Fruit fly (Drosophila melanogaster): ENCODE measurements around the gene PH4alphaSG1.

Gene PH4alphaSG1

dm6 chr3R:30550044-30550443 lies 44.6 kb upstream of the PH4alphaSG1 start (continued):
- no peak for TF ChIP-seq dmrt11E (tag; optimal IDR thresholded peaks at IDR 0.05)
- TF ChIP-seq luna (GFP tag; optimal IDR thresholded peaks at IDR 0.05), result no peak
- no peak for TF ChIP-seq h (optimal IDR thresholded peaks at IDR 0.05)
- TF ChIP-seq CG10147 (GFP tag; optimal IDR thresholded peaks at IDR 0.05), result peak; percentile 4
- TF ChIP-seq CG1603 (tag; optimal IDR thresholded peaks at IDR 0.05), result peak; percentile 25
- no peak for TF ChIP-seq dimm (GFP tag; IDR thresholded peaks at IDR 0.05)
- no peak for TF ChIP-seq wek (GFP tag; optimal IDR thresholded peaks at IDR 0.05)
- TF ChIP-seq kah (GFP tag; optimal IDR thresholded peaks at IDR 0.05), result no peak
- no peak for TF ChIP-seq insv (GFP tag; optimal IDR thresholded peaks at IDR 0.05)
- no peak for TF ChIP-seq Aef1 (GFP tag; IDR thresholded peaks at IDR 0.05)
- peak; percentile 56; the same call in 1 of the 2 replicates for TF ChIP-seq slbo (GFP tag; IDR thresholded peaks at IDR 0.05)
- TF ChIP-seq gem (tag; optimal IDR thresholded peaks at IDR 0.05), result peak; percentile 38
- no peak for TF ChIP-seq CG16779 (GFP tag; IDR thresholded peaks at IDR 0.05)
- TF ChIP-seq CG15269 (tag; optimal IDR thresholded peaks at IDR 0.05), result peak; percentile 21
- TF ChIP-seq esg (GFP tag; conservative IDR thresholded peaks at IDR 0.05), result no peak
- TF ChIP-seq CG2129 (GFP tag; IDR thresholded peaks at IDR 0.05; ENCODE audit: partially characterized antibody), result no peak
- no peak for TF ChIP-seq Asciz (GFP tag; optimal IDR thresholded peaks at IDR 0.05)
- no peak for TF ChIP-seq CG8765 (GFP tag; IDR thresholded peaks at IDR 0.05)
- peak; percentile 50 for TF ChIP-seq CG12769 (tag; optimal IDR thresholded peaks at IDR 0.05)
- no peak for TF ChIP-seq CG14050 (GFP tag; IDR thresholded peaks at IDR 0.05)
- peak; percentile 33 for TF ChIP-seq CG13894 (tag; optimal IDR thresholded peaks at IDR 0.05)
- TF ChIP-seq CG12659 (GFP tag; optimal IDR thresholded peaks at IDR 0.05), result peak; percentile 7
- TF ChIP-seq cato (GFP tag; optimal IDR thresholded peaks at IDR 0.05; ENCODE audit: borderline replicate concordance), result no peak
- TF ChIP-seq CG7839 (tag; optimal IDR thresholded peaks at IDR 0.05), result peak; percentile 35
- no peak for TF ChIP-seq Gsc (GFP tag; IDR thresholded peaks at IDR 0.05)
- peak; percentile 22 for TF ChIP-seq org-1 (GFP tag; optimal IDR thresholded peaks at IDR 0.05)
- TF ChIP-seq CG10565 (GFP tag; optimal IDR thresholded peaks at IDR 0.05), result no peak
- TF ChIP-seq dm (GFP tag; optimal IDR thresholded peaks at IDR 0.05), result no peak
- no peak for TF ChIP-seq CG12236 (GFP tag; optimal IDR thresholded peaks at IDR 0.05)
- TF ChIP-seq CG8924 (tag; optimal IDR thresholded peaks at IDR 0.05), result no peak
- no peak for TF ChIP-seq CG13775 (GFP tag; optimal IDR thresholded peaks at IDR 0.05)
- TF ChIP-seq CG10321 (GFP tag; IDR thresholded peaks at IDR 0.05), result no peak
- peak; percentile 5 for TF ChIP-seq HHEX (GFP tag; optimal IDR thresholded peaks at IDR 0.05)
- no peak for TF ChIP-seq CG6791 (GFP tag; IDR thresholded peaks at IDR 0.05; ENCODE audit: partially characterized antibody)
- TF ChIP-seq CG17829 (tag; optimal IDR thresholded peaks at IDR 0.05), result no peak
- no peak for TF ChIP-seq CG3407 (GFP tag; optimal IDR thresholded peaks at IDR 0.05)
- TF ChIP-seq Ssrp (tag; optimal IDR thresholded peaks at IDR 0.05), result no peak
- TF ChIP-seq CG16863 (GFP tag; optimal IDR thresholded peaks at IDR 0.05), result no peak
- peak; percentile 42; the same call in 1 of the 2 replicates for TF ChIP-seq Rfx (GFP tag; IDR thresholded peaks at IDR 0.05)
- no peak for TF ChIP-seq CG6272 (GFP tag; IDR thresholded peaks at IDR 0.05)
- no peak for TF ChIP-seq CG9215 (GFP tag; IDR thresholded peaks at IDR 0.05)
- no peak for TF ChIP-seq CG4424 (GFP tag; optimal IDR thresholded peaks at IDR 0.05)
- TF ChIP-seq CG1832 (GFP tag; optimal IDR thresholded peaks at IDR 0.05), result no peak
- TF ChIP-seq abd-A (tag; optimal IDR thresholded peaks at IDR 0.05), result peak; percentile 44
- no peak for TF ChIP-seq CG8290 (GFP tag; optimal IDR thresholded peaks at IDR 0.05)
- peak in 1 of 2 experiments; percentile 54 for TF ChIP-seq CG8290 (tag; optimal IDR thresholded peaks at IDR 0.05)
- peak; percentile 21 for TF ChIP-seq CG17359 (tag; optimal IDR thresholded peaks at IDR 0.05)
- TF ChIP-seq sim (GFP tag; IDR thresholded peaks at IDR 0.05), result no peak
- no peak for TF ChIP-seq CG9437 (GFP tag; optimal IDR thresholded peaks at IDR 0.05)
- TF ChIP-seq dysf (GFP tag; IDR thresholded peaks at IDR 0.05), result peak; percentile 47; the same call in 1 of the 3 replicates
- TF ChIP-seq CG1233 (GFP tag; optimal IDR thresholded peaks at IDR 0.05), result no peak
- no peak for TF ChIP-seq CG11456 (GFP tag; IDR thresholded peaks at IDR 0.05)
